Fruit fly (Drosophila melanogaster): ENCODE results near the gene CG15772.

- TF ChIP-seq CTCF (optimal IDR thresholded peaks at IDR 0.05) = no peak
- TF ChIP-seq CG8478 (optimal IDR thresholded peaks at IDR 0.05) = no peak
Observed at dm6 chrX:5724744-5725185, 27.3 kb upstream of the CG15772 start.

Data from S2 (cell line).